Worm (Caenorhabditis elegans) whole organism, late embryonic: ENCODE results near the gene ZK899.7.

Experiments
- C38D4.7 ChIP-seq: fragments of 200-800 bp; sonication (Bioruptor generic); optimal IDR thresholded peaks from 2 replicates; lab custom pipeline; 2018; ENCODE audit warnings: mild to moderate bottlenecking, missing genetic modification characterization, moderate library complexity, missing compliant biosample characterization
- F13H6.1 ChIP-seq: sonication (generic microtip); optimal IDR thresholded peaks from 2 replicates; lab custom pipeline; 2016; ENCODE audit warnings: missing genetic modification characterization, missing compliant biosample characterization
- K02D7.2 ChIP-seq: sonication (generic microtip); optimal IDR thresholded peaks from 2 replicates; lab custom pipeline; 2017; ENCODE audit warnings: mild to moderate bottlenecking, missing genetic modification characterization, missing compliant biosample characterization
- K09A11.1 ChIP-seq: sonication (generic microtip); optimal IDR thresholded peaks from 2 replicates; lab custom pipeline; 2017; ENCODE audit warnings: antibody characterized with exemption, mild to moderate bottlenecking, missing genetic modification characterization, missing compliant biosample characterization; ENCODE audit not compliant: insufficient read depth
- T23F11.4 ChIP-seq: fragments of 200-800 bp; sonication (Bioruptor generic); optimal IDR thresholded peaks from 2 replicates; lab custom pipeline; 2018; ENCODE audit warnings: mild to moderate bottlenecking, missing genetic modification characterization, missing compliant biosample characterization
- Y22D7AL.16 ChIP-seq: sonication (generic microtip); optimal IDR thresholded peaks from 2 replicates; lab custom pipeline; 2016; ENCODE audit warnings: missing genetic modification characterization, missing compliant biosample characterization
- ahr-1 ChIP-seq: sonication (generic microtip); optimal IDR thresholded peaks from 2 replicates; lab custom pipeline; 2016; ENCODE audit warnings: missing genetic modification characterization, missing compliant biosample characterization
- ama-1 ChIP-seq: fragments of 150-350 bp; optimal IDR thresholded peaks from 2 replicates; lab custom pipeline; 2014
- ceh-14 ChIP-seq: sonication (generic microtip); optimal IDR thresholded peaks from 2 replicates; lab custom pipeline; 2016; ENCODE audit warnings: missing genotype, missing genetic modification characterization, missing compliant biosample characterization
- ceh-18 ChIP-seq: sonication (generic microtip); optimal IDR thresholded peaks from 2 replicates; lab custom pipeline; 2016; ENCODE audit warnings: missing genetic modification characterization, missing compliant biosample characterization
- ceh-19 ChIP-seq: fragments of 200-800 bp; sonication (Bioruptor generic); optimal IDR thresholded peaks from 2 replicates; lab custom pipeline; 2018; ENCODE audit warnings: mild to moderate bottlenecking, missing genetic modification characterization, missing compliant biosample characterization
- ceh-22 ChIP-seq: sonication (generic microtip); optimal IDR thresholded peaks from 2 replicates; lab custom pipeline; 2017; ENCODE audit warnings: missing biosample characterization, missing genetic modification characterization
- ceh-30 ChIP-seq: fragments of 150-350 bp; optimal IDR thresholded peaks from 2 replicates; lab custom pipeline; 2014; ENCODE audit warnings: missing biosample characterization, missing genetic modification characterization
- ceh-31 ChIP-seq: sonication (generic microtip); optimal IDR thresholded peaks from 2 replicates; lab custom pipeline; 2016; ENCODE audit warnings: missing genetic modification characterization, missing compliant biosample characterization
- ceh-34 ChIP-seq: sonication (generic microtip); optimal IDR thresholded peaks from 2 replicates; lab custom pipeline; 2016; ENCODE audit warnings: mild to moderate bottlenecking, missing genetic modification characterization, missing compliant biosample characterization
- ceh-45 ChIP-seq: fragments of 200-800 bp; sonication (Bioruptor generic); IDR thresholded peaks from 2 replicates; pipeline ENCODE4 v1.3.6; 2022; ENCODE audit warnings: missing genetic modification reagents, missing genetic modification characterization, missing compliant biosample characterization
- ceh-48 ChIP-seq: sonication (generic microtip); optimal IDR thresholded peaks from 2 replicates; lab custom pipeline; 2016; ENCODE audit warnings: missing genetic modification characterization, inconsistent platforms, missing compliant biosample characterization
- ceh-9 ChIP-seq: sonication (generic microtip); optimal IDR thresholded peaks from 2 replicates; lab custom pipeline; 2016; ENCODE audit warnings: mild to moderate bottlenecking, missing genetic modification characterization, inconsistent platforms, missing compliant biosample characterization
- che-1 ChIP-seq: sonication (generic microtip); optimal IDR thresholded peaks from 2 replicates; lab custom pipeline; 2016; ENCODE audit warnings: mild to moderate bottlenecking, missing genetic modification characterization, missing compliant biosample characterization
- dmd-4 ChIP-seq: sonication (generic microtip); optimal IDR thresholded peaks from 2 replicates; lab custom pipeline; 2016; ENCODE audit warnings: borderline replicate concordance, missing genetic modification characterization, missing compliant biosample characterization
- elt-2 ChIP-seq: sonication (generic microtip); optimal IDR thresholded peaks from 2 replicates; lab custom pipeline; 2016; ENCODE audit warnings: missing genetic modification reagents, missing genetic modification characterization, missing compliant biosample characterization
- eyg-1 ChIP-seq: sonication (generic microtip); optimal IDR thresholded peaks from 2 replicates; lab custom pipeline; 2016; ENCODE audit warnings: missing genotype, missing genetic modification characterization, missing compliant biosample characterization
- fax-1 ChIP-seq: sonication (generic microtip); optimal IDR thresholded peaks from 2 replicates; lab custom pipeline; 2016; ENCODE audit warnings: missing genotype, missing genetic modification characterization, missing compliant biosample characterization
- fkh-10 ChIP-seq: fragments of 150-350 bp; optimal IDR thresholded peaks from 2 replicates; lab custom pipeline; 2014; ENCODE audit warnings: missing biosample characterization, missing genetic modification reagents, missing genetic modification characterization
- fkh-6 ChIP-seq: sonication (generic microtip); optimal IDR thresholded peaks from 2 replicates; lab custom pipeline; 2016; ENCODE audit warnings: missing genetic modification characterization, missing compliant biosample characterization
- gmeb-2 ChIP-seq: sonication (generic microtip); optimal IDR thresholded peaks from 2 replicates; lab custom pipeline; 2016; ENCODE audit warnings: missing genetic modification characterization, inconsistent platforms, missing compliant biosample characterization
- hlh-13 ChIP-seq: fragments of 200-800 bp; sonication (Bioruptor generic); optimal IDR thresholded peaks from 2 replicates; lab custom pipeline; 2018; ENCODE audit warnings: mild to moderate bottlenecking, missing genetic modification characterization, missing compliant biosample characterization
- hlh-15 ChIP-seq: sonication (generic microtip); optimal IDR thresholded peaks from 2 replicates; lab custom pipeline; 2016; ENCODE audit warnings: missing genetic modification characterization, missing compliant biosample characterization
- hlh-30 ChIP-seq: sonication (generic microtip); optimal IDR thresholded peaks from 2 replicates; lab custom pipeline; 2017; ENCODE audit warnings: antibody characterized with exemption, missing genetic modification characterization, missing compliant biosample characterization; ENCODE audit not compliant: insufficient read depth
- hlh-6 ChIP-seq: sonication (generic microtip); optimal IDR thresholded peaks from 2 replicates; lab custom pipeline; 2016; ENCODE audit warnings: missing genotype, missing genetic modification characterization, missing compliant biosample characterization
- hlh-8 ChIP-seq: sonication (generic microtip); optimal IDR thresholded peaks from 2 replicates; lab custom pipeline; 2016; ENCODE audit warnings: missing genotype, missing genetic modification characterization, missing compliant biosample characterization
- lim-6 ChIP-seq: sonication (generic microtip); optimal IDR thresholded peaks from 2 replicates; lab custom pipeline; 2016; ENCODE audit warnings: missing genetic modification characterization, missing compliant biosample characterization
- lin-11 ChIP-seq: fragments of 200-800 bp; sonication (Bioruptor generic); optimal IDR thresholded peaks from 2 replicates; lab custom pipeline; 2018; ENCODE audit warnings: mild to moderate bottlenecking, missing genetic modification characterization, missing compliant biosample characterization
- mec-3 ChIP-seq: sonication (generic microtip); optimal IDR thresholded peaks from 2 replicates; lab custom pipeline; 2016; ENCODE audit warnings: borderline replicate concordance, missing genetic modification characterization, missing compliant biosample characterization
- nhr-11 ChIP-seq: fragments of 150-350 bp; optimal IDR thresholded peaks from 2 replicates; lab custom pipeline; 2014; ENCODE audit warnings: missing biosample characterization, missing genetic modification characterization
- nhr-232 ChIP-seq: sonication (generic microtip); optimal IDR thresholded peaks from 2 replicates; lab custom pipeline; 2016; ENCODE audit warnings: missing genetic modification characterization, missing compliant biosample characterization
- odd-2 ChIP-seq: sonication (generic microtip); optimal IDR thresholded peaks from 2 replicates; lab custom pipeline; 2017; ENCODE audit warnings: antibody characterized with exemption, mild to moderate bottlenecking, missing genetic modification characterization, missing compliant biosample characterization
- pat-9 ChIP-seq: fragments of 200-800 bp; sonication (Bioruptor generic); optimal IDR thresholded peaks from 2 replicates; lab custom pipeline; 2018; ENCODE audit warnings: mild to moderate bottlenecking, missing genetic modification characterization, moderate library complexity, missing compliant biosample characterization
- pha-2 ChIP-seq: sonication (generic microtip); optimal IDR thresholded peaks from 2 replicates; lab custom pipeline; 2017; ENCODE audit warnings: mild to moderate bottlenecking, missing genetic modification characterization, missing compliant biosample characterization
- pqm-1 ChIP-seq: sonication (generic microtip); optimal IDR thresholded peaks from 2 replicates; lab custom pipeline; 2016; ENCODE audit warnings: missing genetic modification characterization, missing compliant biosample characterization
- pros-1 ChIP-seq: fragments of 150-350 bp; optimal IDR thresholded peaks from 2 replicates; lab custom pipeline; 2014; ENCODE audit warnings: missing biosample characterization, missing genetic modification reagents, missing genetic modification characterization
- ref-2 ChIP-seq: sonication (generic microtip); optimal IDR thresholded peaks from 2 replicates; lab custom pipeline; 2016; ENCODE audit warnings: missing genetic modification characterization, missing compliant biosample characterization
- rnt-1 ChIP-seq: sonication (generic microtip); optimal IDR thresholded peaks from 2 replicates; lab custom pipeline; 2016; ENCODE audit warnings: missing genetic modification characterization, missing compliant biosample characterization
- sox-4 ChIP-seq: sonication (generic microtip); optimal IDR thresholded peaks from 2 replicates; lab custom pipeline; 2017; ENCODE audit warnings: mild to moderate bottlenecking, missing genetic modification characterization, inconsistent platforms, missing compliant biosample characterization
- tbx-2 ChIP-seq: sonication (generic microtip); optimal IDR thresholded peaks from 2 replicates; lab custom pipeline; 2016; ENCODE audit warnings: missing genetic modification characterization, missing compliant biosample characterization
- tbx-7 ChIP-seq: sonication (generic microtip); optimal IDR thresholded peaks from 2 replicates; lab custom pipeline; 2016; ENCODE audit warnings: missing genotype, missing genetic modification characterization, missing compliant biosample characterization
- ttx-3 ChIP-seq: sonication (generic microtip); optimal IDR thresholded peaks from 2 replicates; lab custom pipeline; 2016; ENCODE audit warnings: missing genetic modification reagents, missing genetic modification characterization, missing compliant biosample characterization
- unc-86 ChIP-seq: sonication (generic microtip); optimal IDR thresholded peaks from 2 replicates; lab custom pipeline; 2016; ENCODE audit warnings: missing genetic modification characterization, missing compliant biosample characterization
- zip-5 ChIP-seq: sonication (generic microtip); optimal IDR thresholded peaks from 2 replicates; lab custom pipeline; 2016; ENCODE audit warnings: missing genetic modification characterization, missing compliant biosample characterization
- ztf-16 ChIP-seq: sonication (generic microtip); optimal IDR thresholded peaks from 2 replicates; lab custom pipeline; 2017; ENCODE audit warnings: missing genetic modification characterization, missing compliant biosample characterization

Gene ZK899.7

DNA sequence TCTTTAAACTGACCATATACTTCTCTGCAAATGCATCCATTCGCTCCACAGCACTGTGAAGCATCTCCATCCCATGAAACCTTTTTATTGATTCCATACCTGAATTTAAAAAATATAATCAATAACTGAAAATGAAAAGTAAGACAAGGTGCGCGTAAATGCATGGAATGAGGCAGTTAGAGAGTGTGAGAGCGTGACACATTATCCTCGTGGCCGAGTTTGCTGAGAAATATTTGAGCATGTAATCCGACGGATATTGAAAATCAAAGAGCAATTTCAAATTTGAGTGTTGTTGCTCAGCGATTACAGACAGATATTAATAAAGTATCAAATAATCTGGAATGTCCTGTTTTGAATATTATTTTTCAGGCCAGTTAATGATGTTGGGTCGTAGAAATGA lies at the start of gene ZK899.7:
TSS of gene ZK899.7 (minus strand) at position 101 of the 400 bp plus-strand sequence.
- TF ChIP-seq ceh-45 (GFP tag; lab: Robert Waterston, UW) (no peak), K09A11.1 (no peak), C38D4.7 (GFP tag; lab: Kevin White, UChicago) (no peak), mec-3 (tag; lab: Kevin White, UChicago) (no peak), ama-1 (no peak), elt-2 (tag; lab: Kevin White, UChicago) (no peak), fkh-6 (tag; lab: Kevin White, UChicago) (no peak), ttx-3 (tag; lab: Kevin White, UChicago) (no peak), fkh-10 (no peak), ceh-30 (tag; lab: Kevin White, UChicago) (no peak), hlh-15 (tag; lab: Kevin White, UChicago) (no peak), ceh-22 (tag; lab: Kevin White, UChicago) (no peak), eyg-1 (tag; lab: Kevin White, UChicago) (no peak), fax-1 (tag; lab: Kevin White, UChicago) (no peak)

DNA sequence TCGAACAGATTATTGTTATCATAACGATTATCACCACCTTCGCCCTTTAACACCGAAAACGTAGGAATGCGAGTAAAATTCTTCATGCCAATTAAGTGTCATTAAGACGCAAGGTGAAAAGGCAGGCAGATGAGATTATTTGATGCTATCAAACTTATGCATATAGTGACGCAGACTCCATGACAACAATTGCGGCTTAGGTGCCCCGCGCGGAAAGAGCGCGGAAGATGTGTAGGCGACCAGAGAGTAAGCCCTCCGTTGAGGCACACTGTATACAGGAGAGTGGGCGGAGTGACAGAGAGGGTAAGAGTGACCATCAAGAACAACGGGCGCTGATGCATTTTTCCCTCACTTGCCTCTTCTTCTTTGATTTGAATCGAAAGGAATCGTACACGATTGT lies 45.4 kb upstream of the ZK899.7 start:
- no peak for TF ChIP-seq hlh-13 (GFP tag; lab: Kevin White, UChicago)
- TF ChIP-seq pqm-1 (tag; lab: Kevin White, UChicago), result no peak
- no peak for TF ChIP-seq hlh-8 (tag; lab: Kevin White, UChicago)
- no peak for TF ChIP-seq che-1 (tag; lab: Kevin White, UChicago)
- no peak for TF ChIP-seq ceh-22 (tag; lab: Kevin White, UChicago)
- peak; percentile 1 for TF ChIP-seq tbx-2 (tag; lab: Kevin White, UChicago)
- TF ChIP-seq unc-86 (tag; lab: Kevin White, UChicago), result no peak
- no peak for TF ChIP-seq zip-5
- no peak for TF ChIP-seq dmd-4 (tag; lab: Kevin White, UChicago)
- TF ChIP-seq K02D7.2 (tag; lab: Kevin White, UChicago), result no peak
- no peak for TF ChIP-seq T23F11.4 (GFP tag; lab: Kevin White, UChicago)
- no peak for TF ChIP-seq sox-4 (tag; lab: Kevin White, UChicago)
- no peak for TF ChIP-seq ceh-14 (tag; lab: Kevin White, UChicago)
- no peak for TF ChIP-seq lim-6 (tag; lab: Kevin White, UChicago)
- TF ChIP-seq eyg-1 (tag; lab: Kevin White, UChicago), result no peak
- no peak for TF ChIP-seq K09A11.1
- no peak for TF ChIP-seq pros-1 (tag; lab: Kevin White, UChicago)
- no peak for TF ChIP-seq nhr-232 (tag; lab: Kevin White, UChicago)
- TF ChIP-seq rnt-1, result peak; percentile 24
- TF ChIP-seq nhr-11 (tag; lab: Kevin White, UChicago), result no peak
- no peak for TF ChIP-seq ztf-16 (tag; lab: Kevin White, UChicago)
- TF ChIP-seq pha-2 (tag; lab: Kevin White, UChicago), result peak; percentile 46
- TF ChIP-seq ceh-18 (tag; lab: Kevin White, UChicago), result no peak
- no peak for TF ChIP-seq Y22D7AL.16
- no peak for TF ChIP-seq ceh-34 (tag; lab: Kevin White, UChicago)
- TF ChIP-seq fax-1 (tag; lab: Kevin White, UChicago), result no peak
- no peak for TF ChIP-seq ceh-31 (tag; lab: Kevin White, UChicago)
- TF ChIP-seq ahr-1, result no peak
- no peak for TF ChIP-seq tbx-7 (tag; lab: Kevin White, UChicago)
- TF ChIP-seq hlh-6 (tag; lab: Kevin White, UChicago), result peak; percentile 49
- TF ChIP-seq fkh-10, result no peak
- no peak for TF ChIP-seq odd-2

DNA sequence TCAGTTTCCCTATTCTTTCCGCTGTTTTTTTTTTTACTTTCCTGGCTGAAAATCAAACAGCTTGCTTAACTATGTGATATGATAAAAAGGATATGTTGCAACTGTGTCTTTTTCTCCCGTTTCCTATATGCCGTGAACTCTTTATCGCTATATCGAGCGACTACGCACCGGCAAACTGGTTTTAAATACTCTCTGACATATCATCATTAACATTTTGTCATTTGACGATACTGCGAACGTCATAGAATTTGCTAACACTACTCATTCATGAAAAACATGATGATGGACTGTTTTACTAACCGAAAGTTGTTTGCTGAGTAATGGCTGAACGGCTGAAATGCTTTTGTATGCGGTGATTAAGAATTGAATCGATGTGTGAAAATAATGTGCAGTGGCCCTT lies 42.2 kb upstream of the ZK899.7 start:
- TF ChIP-seq tbx-2 (tag; lab: Kevin White, UChicago) (no peak), ceh-19 (no peak), ceh-30 (tag; lab: Kevin White, UChicago) (no peak), hlh-30 (tag; lab: Kevin White, UChicago) (no peak), eyg-1 (tag; lab: Kevin White, UChicago) (no peak), ceh-14 (tag; lab: Kevin White, UChicago) (no peak), tbx-7 (tag; lab: Kevin White, UChicago) (no peak), gmeb-2 (tag; lab: Kevin White, UChicago) (no peak), ceh-48 (tag; lab: Kevin White, UChicago) (no peak), sox-4 (tag; lab: Kevin White, UChicago) (no peak), pat-9 (tag; lab: Kevin White, UChicago) (no peak), fax-1 (tag; lab: Kevin White, UChicago) (no peak), ceh-9 (no peak), ceh-45 (GFP tag; lab: Robert Waterston, UW) (no peak), T23F11.4 (GFP tag; lab: Kevin White, UChicago) (no peak), ref-2 (tag; lab: Kevin White, UChicago) (no peak), F13H6.1 (tag; lab: Kevin White, UChicago) (no peak), mec-3 (tag; lab: Kevin White, UChicago) (no peak), lin-11 (tag; lab: Kevin White, UChicago) (no peak), hlh-8 (tag; lab: Kevin White, UChicago) (no peak)
